Worm (Caenorhabditis elegans) whole organism, L4 larva: ENCODE results near the gene ugt-14.
A peak's percentile ranks its signal among the peaks of the same experiment; 100 is the strongest.

Experiments used
- F26F4.8 ChIP-seq: fragments of 200-800 bp; sonication (Bioruptor generic); conservative IDR thresholded peaks from 2 replicates; pipeline ENCODE4 v1.3.6; 2022; ENCODE audit warnings: missing genetic modification characterization, missing compliant biosample characterization
- aly-2 ChIP-seq: sonication (generic microtip); optimal IDR thresholded peaks from 2 replicates; lab custom pipeline; 2018; ENCODE audit warnings: missing biosample characterization, missing genetic modification characterization
- ama-1 ChIP-seq: fragments of 150-350 bp; optimal IDR thresholded peaks from 2 replicates; lab custom pipeline; 2014; ENCODE audit warnings: inconsistent platforms, mixed read lengths
- ceh-28 ChIP-seq: fragments of 150-350 bp; optimal IDR thresholded peaks from 2 replicates; lab custom pipeline; 2014; ENCODE audit warnings: missing biosample characterization, missing genetic modification reagents, missing genetic modification characterization
- ces-1 ChIP-seq: fragments of 150-350 bp; sonication (generic microtip); optimal IDR thresholded peaks from 4 replicates; lab custom pipeline; 2014; ENCODE audit warnings: missing biosample characterization, missing genetic modification reagents, missing genetic modification characterization
- fos-1 ChIP-seq: fragments of 150-350 bp; optimal IDR thresholded peaks from 2 replicates; lab custom pipeline; 2014; ENCODE audit warnings: missing biosample characterization, missing genetic modification characterization
- lsy-2 ChIP-seq, 2 experiments: fragments of 150-350 bp in 1 of 2; sonication (generic microtip) in 1 of 2; optimal IDR thresholded peaks; 2 replicates each; lab custom pipeline; 2014 to 2017; ENCODE audit warnings: missing biosample characterization in 2 of 2, missing genetic modification characterization in 2 of 2
- nhr-10 ChIP-seq: fragments of 150-350 bp; optimal IDR thresholded peaks from 2 replicates; lab custom pipeline; 2014; ENCODE audit warnings: missing biosample characterization, missing genetic modification characterization
- nhr-111 ChIP-seq: fragments of 200-800 bp; sonication (Bioruptor generic); optimal IDR thresholded peaks from 2 replicates; lab custom pipeline; 2018; ENCODE audit warnings: mild to moderate bottlenecking, missing genetic modification characterization, missing compliant biosample characterization
- pha-4 ChIP-seq, 2 experiments: fragments of 150-350 bp in 1 of 2; fragments of 200-800 bp in 1 of 2; sonication (Bioruptor generic) in 1 of 2; IDR thresholded peaks in 1 of 2; optimal IDR thresholded peaks in 1 of 2; 2 replicates each; pipeline versions ENCODE4 v1.3.6 to Lab custom; 2014 to 2022; ENCODE audit warnings: missing genetic modification characterization in 2 of 2, missing genetic modification reagents in 2 of 2, missing biosample characterization in 1 of 2, missing compliant biosample characterization in 1 of 2
- skn-1 ChIP-seq: fragments of 150-350 bp; optimal IDR thresholded peaks from 2 replicates; lab custom pipeline; 2014; ENCODE audit warnings: missing biosample characterization, missing genetic modification characterization
- unc-130 ChIP-seq: sonication (generic microtip); optimal IDR thresholded peaks from 2 replicates; lab custom pipeline; 2016; ENCODE audit warnings: missing genetic modification reagents, missing genetic modification characterization, missing compliant biosample characterization
- ztf-11 ChIP-seq: fragments of 150-350 bp; optimal IDR thresholded peaks from 2 replicates; lab custom pipeline; 2014; ENCODE audit warnings: missing biosample characterization, missing genetic modification characterization

ce11 chrV:4889976-4890479, 16.0 kb upstream of the ugt-14 start, which contains the start of gene T19H12.2:
- TF ChIP-seq ztf-11 (tag; lab: Kevin White, UChicago) (no peak), skn-1 (no peak), ceh-28 (tag; lab: Kevin White, UChicago) (no peak), unc-130 (GFP tag; lab: Kevin White, UChicago) (peak; percentile 91), pha-4 (GFP tag; IDR thresholded peaks at IDR 0.05; lab: Robert Waterston, UW) (no peak), pha-4 (tag; optimal IDR thresholded peaks at IDR 0.05; lab: Kevin White, UChicago) (no peak), nhr-111 (no peak), ces-1 (GFP tag; lab: Kevin White, UChicago) (no peak), lsy-2 (tag; optimal IDR thresholded peaks at IDR 0.05; lab: Kevin White, UChicago) (no peak), aly-2 (tag; lab: Kevin White, UChicago) (no peak), F26F4.8 (GFP tag; lab: Robert Waterston, UW) (no peak), nhr-10 (tag; lab: Kevin White, UChicago) (no peak), fos-1 (tag; lab: Kevin White, UChicago) (no peak), ama-1 (lab: Kevin White, UChicago) (no peak)
